Fruit fly (Drosophila melanogaster): Measurements from ENCODE around the gene brv2.

- TF ChIP-seq CG4707 (GFP tag; optimal IDR thresholded peaks at IDR 0.05) (no peak), Lim3 (GFP tag; IDR thresholded peaks at IDR 0.05) (no peak), grau (tag; optimal IDR thresholded peaks at IDR 0.05) (no peak), Rfx (GFP tag; IDR thresholded peaks at IDR 0.05) (no peak), CG11695 (GFP tag; IDR thresholded peaks at IDR 0.05) (no peak), az2 (GFP tag; optimal IDR thresholded peaks at IDR 0.05) (no peak), CG14667 (GFP tag; IDR thresholded peaks at IDR 0.05) (no peak), eyg (GFP tag; optimal IDR thresholded peaks at IDR 0.05) (no peak), h (optimal IDR thresholded peaks at IDR 0.05) (no peak), dmrt11E (tag; optimal IDR thresholded peaks at IDR 0.05) (no peak), CG12155 (GFP tag; optimal IDR thresholded peaks at IDR 0.05) (no peak), otp (GFP tag; IDR thresholded peaks at IDR 0.05) (no peak), vfl (GFP tag; optimal IDR thresholded peaks at IDR 0.05) (no peak)
These were observed 12.9 kb upstream of the brv2 start for dm6 chr3L:17357431-17357830.
